Fruit fly (Drosophila melanogaster) whole organism, embryonic: ENCODE data around the gene CG33203.

Source experiments
- ATbp ChIP-seq: fragments of 200-800 bp; sonication (Bioruptor generic); optimal IDR thresholded peaks from 2 replicates; lab custom pipeline; 2017; ENCODE audit warnings: missing biosample characterization, mild to moderate bottlenecking, missing genetic modification characterization, missing genetic modification reagents
- CG10366 ChIP-seq: fragments of 200-800 bp; sonication (Bioruptor generic); IDR thresholded peaks from 2 replicates; pipeline ENCODE4 v1.3.6; 2022; ENCODE audit warnings: missing biosample characterization, missing genetic modification characterization
- CG13296 ChIP-seq: fragments of 200-800 bp; sonication (Bioruptor generic); optimal IDR thresholded peaks from 3 replicates; lab custom pipeline; 2018; ENCODE audit warnings: missing biosample characterization, mild to moderate bottlenecking, missing genetic modification characterization
- CG13894 ChIP-seq: fragments of 200-800 bp; sonication (Bioruptor generic); optimal IDR thresholded peaks from 3 replicates; lab custom pipeline; 2018; ENCODE audit warnings: missing biosample characterization, mild to moderate bottlenecking, missing genetic modification characterization, moderate library complexity
- CG14014 ChIP-seq: fragments of 200-800 bp; sonication (Bioruptor generic); IDR thresholded peaks from 2 replicates; pipeline ENCODE4 v1.3.6; 2022; ENCODE audit warnings: missing biosample characterization, missing genetic modification characterization
- CG14710 ChIP-seq: fragments of 200-800 bp; sonication (Bioruptor generic); optimal IDR thresholded peaks from 3 replicates; lab custom pipeline; 2019; ENCODE audit warnings: missing biosample characterization, mild to moderate bottlenecking, missing genetic modification characterization, moderate library complexity
- CG15696 ChIP-seq: fragments of 200-800 bp; sonication (Bioruptor generic); optimal IDR thresholded peaks from 2 replicates; lab custom pipeline; 2019; ENCODE audit warnings: missing biosample characterization, mild to moderate bottlenecking, missing genetic modification characterization, moderate library complexity
- CG16863 ChIP-seq: fragments of 200-800 bp; sonication (Bioruptor generic); optimal IDR thresholded peaks from 3 replicates; lab custom pipeline; 2016; ENCODE audit warnings: missing biosample characterization, missing genetic modification characterization
- CG18011 ChIP-seq: fragments of 200-800 bp; sonication (Bioruptor generic); optimal IDR thresholded peaks from 2 replicates; lab custom pipeline; 2017; ENCODE audit warnings: missing biosample characterization, missing genetic modification characterization, mild to moderate bottlenecking, moderate library complexity, missing genotype
- CG30403 ChIP-seq: fragments of 200-800 bp; sonication (Bioruptor generic); optimal IDR thresholded peaks from 3 replicates; lab custom pipeline; 2016; ENCODE audit warnings: missing biosample characterization, missing genetic modification characterization
- CG31224 ChIP-seq: fragments of 200-800 bp; sonication (Bioruptor generic); IDR thresholded peaks from 2 replicates; pipeline ENCODE4 v1.3.6; 2022; ENCODE audit warnings: missing biosample characterization, missing genetic modification characterization
- CG31365 ChIP-seq: fragments of 200-800 bp; sonication (Bioruptor generic); optimal IDR thresholded peaks from 2 replicates; lab custom pipeline; 2018; ENCODE audit warnings: missing biosample characterization, mild to moderate bottlenecking, missing genetic modification characterization
- CG33213 ChIP-seq: fragments of 200-800 bp; sonication (Bioruptor generic); optimal IDR thresholded peaks from 3 replicates; lab custom pipeline; 2016; ENCODE audit warnings: missing biosample characterization, missing genetic modification characterization
- CG3847 ChIP-seq: fragments of 200-800 bp; sonication (Bioruptor generic); IDR thresholded peaks from 2 replicates; pipeline ENCODE4 v1.3.6; 2022; ENCODE audit warnings: missing biosample characterization, missing genetic modification characterization
- CG4424 ChIP-seq: fragments of 200-800 bp; sonication (Bioruptor generic); optimal IDR thresholded peaks from 3 replicates; lab custom pipeline; 2016; ENCODE audit warnings: missing biosample characterization, missing genetic modification characterization
- CG5180 ChIP-seq: fragments of 200-800 bp; sonication (Bioruptor generic); optimal IDR thresholded peaks from 3 replicates; lab custom pipeline; 2017; ENCODE audit warnings: missing biosample characterization, missing genetic modification characterization, mild to moderate bottlenecking, moderate library complexity, missing genetic modification reagents
- CG5245 ChIP-seq: fragments of 200-800 bp; sonication (Bioruptor generic); optimal IDR thresholded peaks from 3 replicates; lab custom pipeline; 2016; ENCODE audit warnings: missing biosample characterization, missing genetic modification characterization
- CG7928 ChIP-seq: fragments of 200-800 bp; sonication (Bioruptor generic); optimal IDR thresholded peaks from 2 replicates; lab custom pipeline; 2017; ENCODE audit warnings: missing biosample characterization, mild to moderate bottlenecking, missing genetic modification characterization
- CG9215 ChIP-seq: fragments of 200-800 bp; sonication (Bioruptor generic); IDR thresholded peaks from 2 replicates; pipeline ENCODE4 v1.3.6; 2022; ENCODE audit warnings: missing biosample characterization, missing genetic modification characterization
- CG9437 ChIP-seq: fragments of 200-800 bp; sonication (Bioruptor generic); optimal IDR thresholded peaks from 2 replicates; lab custom pipeline; 2018; ENCODE audit warnings: missing biosample characterization, mild to moderate bottlenecking, missing genetic modification characterization
- Camta ChIP-seq: fragments of 200-800 bp; sonication (Bioruptor generic); optimal IDR thresholded peaks from 2 replicates; lab custom pipeline; 2016; ENCODE audit warnings: missing biosample characterization, missing genetic modification characterization
- Dbx ChIP-seq: fragments of 200-800 bp; sonication (Bioruptor generic); IDR thresholded peaks from 3 replicates; pipeline ENCODE4 v1.3.6; 2022; ENCODE audit warnings: missing biosample characterization, missing genetic modification characterization
- Dref ChIP-seq: fragments of 200-800 bp; sonication (Bioruptor generic); IDR thresholded peaks from 2 replicates; pipeline ENCODE4 v1.3.6; 2022; ENCODE audit warnings: missing biosample characterization, missing genetic modification characterization
- Ets97D ChIP-seq: fragments of 200-800 bp; sonication (Bioruptor generic); optimal IDR thresholded peaks from 3 replicates; lab custom pipeline; 2016; ENCODE audit warnings: missing biosample characterization, missing genetic modification characterization
- Fer2 ChIP-seq: fragments of 200-800 bp; sonication (Bioruptor generic); optimal IDR thresholded peaks from 2 replicates; lab custom pipeline; 2018; ENCODE audit warnings: missing biosample characterization, mild to moderate bottlenecking, missing genetic modification characterization, moderate library complexity
- GATAe ChIP-seq: fragments of 200-800 bp; sonication (Bioruptor generic); conservative IDR thresholded peaks from 2 replicates; pipeline ENCODE4 v1.3.6; 2022; ENCODE audit warnings: missing biosample characterization, missing genetic modification characterization
- HLH3B ChIP-seq: fragments of 200-800 bp; sonication (Bioruptor generic); IDR thresholded peaks from 2 replicates; pipeline ENCODE4 v1.3.6; 2022; ENCODE audit warnings: missing biosample characterization, missing genetic modification characterization
- HmgZ ChIP-seq: fragments of 200-800 bp; sonication (Bioruptor generic); optimal IDR thresholded peaks from 2 replicates; lab custom pipeline; 2018; ENCODE audit warnings: missing biosample characterization, mild to moderate bottlenecking, missing genetic modification characterization
- Hr3 ChIP-seq: fragments of 200-800 bp; sonication (Bioruptor generic); optimal IDR thresholded peaks from 3 replicates; lab custom pipeline; 2016; ENCODE audit warnings: missing biosample characterization, missing genetic modification characterization
- Lim3 ChIP-seq: fragments of 200-800 bp; sonication (Bioruptor generic); IDR thresholded peaks from 2 replicates; pipeline ENCODE4 v1.3.6; 2022; ENCODE audit warnings: missing biosample characterization, missing genetic modification characterization
- Med ChIP-seq: fragments of 200-800 bp; sonication (Bioruptor generic); peaks from one replicate; lab custom pipeline; 2016; ENCODE audit warnings: missing biosample characterization, missing genetic modification characterization, mild to moderate bottlenecking, inconsistent platforms, moderate library complexity
- NC2β ChIP-seq: fragments of 200-800 bp; sonication (Bioruptor generic); optimal IDR thresholded peaks from 2 replicates; lab custom pipeline; 2016; ENCODE audit warnings: missing biosample characterization, missing genetic modification characterization
- Rx ChIP-seq: fragments of 200-800 bp; sonication (Bioruptor generic); IDR thresholded peaks from 2 replicates; pipeline ENCODE4 v1.3.6; 2022; ENCODE audit warnings: missing biosample characterization, missing genetic modification characterization
- Xbp1 ChIP-seq: fragments of 200-800 bp; sonication (Bioruptor generic); optimal IDR thresholded peaks from 3 replicates; lab custom pipeline; 2016; ENCODE audit warnings: missing biosample characterization, mild to moderate bottlenecking, missing genetic modification characterization
- ac ChIP-seq: fragments of 200-800 bp; sonication (Bioruptor generic); optimal IDR thresholded peaks from 3 replicates; lab custom pipeline; 2017; ENCODE audit warnings: missing biosample characterization, mild to moderate bottlenecking, missing genetic modification characterization
- ara ChIP-seq: fragments of 200-800 bp; sonication (Bioruptor generic); IDR thresholded peaks from 2 replicates; pipeline ENCODE4 v1.3.6; 2022; ENCODE audit warnings: missing biosample characterization, missing genetic modification characterization
- dmrt11E ChIP-seq: fragments of 200-800 bp; sonication (Bioruptor generic); optimal IDR thresholded peaks from 3 replicates; lab custom pipeline; 2018; ENCODE audit warnings: missing biosample characterization, mild to moderate bottlenecking, missing genetic modification characterization, moderate library complexity
- dpn ChIP-seq, 2 experiments: fragments of 200-800 bp; sonication (Bioruptor generic); optimal IDR thresholded peaks; 3 replicates each; lab custom pipeline; 2016; ENCODE audit warnings: missing biosample characterization in 2 of 2, missing genetic modification characterization in 2 of 2
- dysf ChIP-seq: fragments of 200-800 bp; sonication (Bioruptor generic); IDR thresholded peaks from 3 replicates; pipeline ENCODE4 v1.3.6; 2022; ENCODE audit warnings: missing biosample characterization, missing genetic modification characterization
- hth ChIP-seq: fragments of >200 bp; optimal IDR thresholded peaks from 2 replicates; lab custom pipeline; 2017; ENCODE audit warnings: inconsistent platforms
- ind ChIP-seq: fragments of 200-800 bp; sonication (Bioruptor generic); optimal IDR thresholded peaks from 3 replicates; lab custom pipeline; 2016; ENCODE audit warnings: missing biosample characterization, missing genetic modification characterization
- klu ChIP-seq: fragments of 200-800 bp; sonication (Bioruptor generic); IDR thresholded peaks from 2 replicates; pipeline ENCODE4 v1.3.6; 2022; ENCODE audit warnings: missing biosample characterization, missing genetic modification characterization
- pan ChIP-seq, 4 experiments: fragments of >200 bp in 3 of 4; fragments of 200-800 bp in 1 of 4; sonication (Bioruptor generic) in 1 of 4; optimal IDR thresholded peaks in 3 of 4; IDR thresholded peaks in 1 of 4; 2 replicates each; pipeline versions ENCODE4 v1.3.6 to Lab custom; 2017 to 2022; ENCODE audit warnings: missing biosample characterization in 2 of 4, missing genetic modification characterization in 2 of 4, mixed read lengths in 1 of 4
- ranshi ChIP-seq: fragments of 200-800 bp; sonication (Bioruptor generic); IDR thresholded peaks from 2 replicates; pipeline ENCODE4 v1.3.6; 2022; ENCODE audit warnings: missing biosample characterization, missing genetic modification characterization
- rib ChIP-seq: fragments of 200-800 bp; sonication (Bioruptor generic); IDR thresholded peaks from 2 replicates; pipeline ENCODE4 v1.3.6; 2022; ENCODE audit warnings: missing biosample characterization, missing genetic modification characterization
- sens ChIP-seq: fragments of 200-800 bp; sonication (Bioruptor generic); peaks from one replicate; lab custom pipeline; 2016; ENCODE audit warnings: missing biosample characterization, missing genetic modification characterization
- sima ChIP-seq: fragments of 200-800 bp; sonication (Bioruptor generic); optimal IDR thresholded peaks from 2 replicates; lab custom pipeline; 2016; ENCODE audit warnings: missing biosample characterization, missing genetic modification characterization
- sna ChIP-seq: fragments of 200-800 bp; sonication (Bioruptor generic); IDR thresholded peaks from 2 replicates; pipeline ENCODE4 v1.3.6; 2022; ENCODE audit warnings: missing biosample characterization, missing genetic modification characterization; ENCODE audit not compliant: partially characterized antibody
- tap ChIP-seq: fragments of 200-800 bp; optimal IDR thresholded peaks from 3 replicates; lab custom pipeline; 2019; ENCODE audit warnings: missing biosample characterization, mild to moderate bottlenecking, missing genetic modification characterization, moderate library complexity

Gene CG33203

DNA sequence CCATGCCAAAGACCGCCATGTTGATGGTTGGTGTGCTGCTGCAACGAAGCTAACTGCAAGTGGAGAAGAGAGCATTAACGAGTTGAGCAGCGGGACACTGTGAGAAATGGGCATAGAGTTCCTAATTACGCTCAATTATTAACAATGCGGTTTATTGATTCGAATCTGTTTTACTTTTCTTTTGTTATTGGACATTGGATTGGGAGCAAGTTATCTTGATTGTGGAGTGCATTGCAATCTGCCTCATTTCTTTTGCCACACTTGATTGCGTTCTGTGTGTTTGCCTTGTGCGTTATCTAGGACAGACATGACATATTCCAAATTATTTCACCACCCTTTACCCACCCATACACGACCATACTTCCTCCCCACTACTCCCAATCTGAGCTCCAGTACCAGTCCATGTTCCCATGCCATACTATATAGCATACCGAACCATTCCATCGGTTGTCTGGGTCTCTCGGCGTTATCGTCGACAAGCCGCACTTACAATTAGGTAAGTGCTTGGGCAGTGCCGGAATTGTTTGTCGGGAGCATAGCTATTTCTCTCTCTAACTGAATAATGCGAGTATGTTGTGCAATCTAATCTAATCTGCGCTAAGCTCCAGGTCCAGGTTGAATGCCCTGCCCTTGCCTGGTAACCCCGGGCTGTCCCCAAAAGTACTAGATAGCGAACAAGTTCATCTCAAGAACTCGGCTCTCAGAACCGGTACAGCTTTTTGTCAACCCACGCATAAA, 30.1 kb downstream of the CG33203 start (continued):
- TF ChIP-seq CG13894 (tag; lab: Kevin White, UChicago) (no peak), CG31365 (peak; percentile 13), tap (tag; lab: Kevin White, UChicago) (peak; percentile 34), CG14710 (tag; lab: Kevin White, UChicago) (peak; percentile 22), HmgZ (tag; lab: Kevin White, UChicago) (no peak), dysf (GFP tag; lab: Robert Waterston, UW) (peak; percentile 64), CG5180 (GFP tag; lab: Kevin White, UChicago) (peak; percentile 19), ATbp (GFP tag; lab: Kevin White, UChicago) (peak; percentile 51), Camta (peak; percentile 25), CG9215 (GFP tag; lab: Robert Waterston, UW) (peak; percentile 24; the same call in 1 of the 2 replicates), CG13296 (GFP tag; lab: Kevin White, UChicago) (no peak), ranshi (GFP tag; lab: Robert Waterston, UW) (no peak), CG16863 (GFP tag; lab: Kevin White, UChicago) (peak; percentile 38), ara (GFP tag; lab: Robert Waterston, UW) (0 out of 2 replicates have a peak, but pooled peaks have one; percentile 39), CG5245 (GFP tag; lab: Kevin White, UChicago) (peak; percentile 34), Ets97D (no peak), CG4424 (GFP tag; lab: Kevin White, UChicago) (peak; percentile 37), sima (GFP tag; lab: Kevin White, UChicago) (no peak), dpn (GFP tag; optimal IDR thresholded peaks at IDR 0.05; lab: Kevin White, UChicago) (peak in 1 of 2 experiments; percentile 50), ind (peak; percentile 41), CG7928 (GFP tag; lab: Kevin White, UChicago) (no peak), sens (peak; percentile 89), pan (optimal IDR thresholded peaks at IDR 0.05; lab: Kevin White, UChicago) (no peak), pan (GFP tag; optimal IDR thresholded peaks at IDR 0.05 in 1 of 2, IDR thresholded peaks at IDR 0.05 in 1 of 2) (peak in 1 of 2 experiments; percentile 47), Hr3 (GFP tag; lab: Kevin White, UChicago) (peak; percentile 26), Lim3 (GFP tag; lab: Robert Waterston, UW) (no peak), CG33213 (GFP tag; lab: Kevin White, UChicago) (no peak), ac (GFP tag; lab: Kevin White, UChicago) (no peak), CG31224 (GFP tag; lab: Robert Waterston, UW) (0 out of 2 replicates have a peak, but pooled peaks have one; percentile 8), CG3847 (GFP tag; lab: Robert Waterston, UW) (0 out of 2 replicates have a peak, but pooled peaks have one; percentile 23), Rx (GFP tag; lab: Robert Waterston, UW) (0 out of 2 replicates have a peak, but pooled peaks have one; percentile 14), CG30403 (GFP tag; lab: Kevin White, UChicago) (peak; percentile 42), sna (GFP tag; lab: Robert Waterston, UW) (no peak), Med (peak; percentile 84), CG18011 (GFP tag; lab: Kevin White, UChicago) (no peak), NC2β (GFP tag; lab: Kevin White, UChicago) (peak; percentile 23), rib (GFP tag; lab: Robert Waterston, UW) (no peak), Xbp1 (GFP tag; lab: Kevin White, UChicago) (peak; percentile 44), CG14014 (GFP tag; lab: Robert Waterston, UW) (no peak; the same call in 1 of the 2 replicates), Dbx (no peak), CG15696 (peak; percentile 1), Fer2 (tag; lab: Kevin White, UChicago) (no peak), CG9437 (GFP tag; lab: Kevin White, UChicago) (peak; percentile 7), GATAe (GFP tag; lab: Robert Waterston, UW) (0 out of 2 replicates have a peak, but pooled peaks have one; percentile 15), dmrt11E (tag; lab: Kevin White, UChicago) (peak; percentile 42), HLH3B (GFP tag; lab: Robert Waterston, UW) (peak; percentile 56), hth (no peak), klu (GFP tag; lab: Robert Waterston, UW) (no peak), CG10366 (peak; percentile 38), Dref (GFP tag; lab: Robert Waterston, UW) (no peak)
